Fruit fly (Drosophila melanogaster) whole organism, wandering third instar larva: Measurements from ENCODE around the gene CG18787.
A peak's percentile ranks its signal among the peaks of the same experiment; 100 is the strongest.

Experiments used
- Abd-B ChIP-seq: fragments of >200 bp; optimal IDR thresholded peaks from 2 replicates; lab custom pipeline; 2017; ENCODE audit warnings: missing biosample characterization, missing genetic modification characterization
- CG32264 ChIP-seq: fragments of 200-800 bp; sonication (Bioruptor generic); optimal IDR thresholded peaks from 2 replicates; lab custom pipeline; 2016; ENCODE audit warnings: missing biosample characterization, missing genetic modification characterization
- CG9705 ChIP-seq: fragments of 200-800 bp; sonication (Bioruptor generic); optimal IDR thresholded peaks from 2 replicates; lab custom pipeline; 2018; ENCODE audit warnings: missing biosample characterization, mild to moderate bottlenecking, missing genetic modification characterization
- CrebA ChIP-seq: fragments of 200-800 bp; sonication (Bioruptor generic); optimal IDR thresholded peaks from 2 replicates; lab custom pipeline; 2016; ENCODE audit warnings: missing biosample characterization, mild to moderate bottlenecking, missing genetic modification characterization, borderline replicate concordance
- Dfd ChIP-seq: fragments of >200 bp; optimal IDR thresholded peaks from 2 replicates; lab custom pipeline; 2017; ENCODE audit warnings: missing biosample characterization, missing genetic modification characterization
- Dif ChIP-seq: fragments of 200-275, 200-300 bp; sonication (Bioruptor generic); optimal IDR thresholded peaks from 2 replicates; lab custom pipeline; 2018; ENCODE audit warnings: missing biosample characterization, missing genetic modification characterization; ENCODE audit not compliant: partially characterized antibody
- GATAd ChIP-seq: sonication (Bioruptor generic); optimal IDR thresholded peaks from 2 replicates; lab custom pipeline; 2016; ENCODE audit warnings: missing biosample characterization, missing genetic modification characterization
- HLH106 ChIP-seq: fragments of 200-800 bp; optimal IDR thresholded peaks from 3 replicates; lab custom pipeline; 2019; ENCODE audit warnings: missing biosample characterization, mild to moderate bottlenecking, missing genetic modification characterization, moderate library complexity
- Hnf4 ChIP-seq: fragments of 200-800 bp; sonication (Bioruptor generic); optimal IDR thresholded peaks from 2 replicates; lab custom pipeline; 2016; ENCODE audit warnings: missing biosample characterization, mild to moderate bottlenecking, missing genetic modification characterization
- Hr78 ChIP-seq: fragments of >200 bp; optimal IDR thresholded peaks from 2 replicates; lab custom pipeline; 2017; ENCODE audit warnings: missing biosample characterization, missing genetic modification characterization
- Hr83 ChIP-seq: fragments of 200-300 bp; sonication (Bioruptor generic); optimal IDR thresholded peaks from 2 replicates; lab custom pipeline; 2016; ENCODE audit warnings: missing biosample characterization, mild to moderate bottlenecking, missing genetic modification characterization, moderate library complexity; ENCODE audit not compliant: poor library complexity, severe bottlenecking
- Jra ChIP-seq: sonication (Bioruptor generic); optimal IDR thresholded peaks from 2 replicates; lab custom pipeline; 2016; ENCODE audit warnings: missing biosample characterization, missing genetic modification characterization
- Mio ChIP-seq: sonication (Bioruptor generic); optimal IDR thresholded peaks from 2 replicates; lab custom pipeline; 2016; ENCODE audit warnings: missing biosample characterization, missing genetic modification characterization
- Myc ChIP-seq: fragments of >200 bp; optimal IDR thresholded peaks from 2 replicates; lab custom pipeline; 2017
- N ChIP-seq: fragments of >200 bp; optimal IDR thresholded peaks from 2 replicates; lab custom pipeline; 2018; ENCODE audit warnings: missing biosample characterization, missing external identifiers, missing genetic modification characterization
- OdsH ChIP-seq: fragments of 200-800 bp; sonication (Bioruptor generic); optimal IDR thresholded peaks from 2 replicates; lab custom pipeline; 2016; ENCODE audit warnings: missing biosample characterization, mild to moderate bottlenecking, missing genetic modification characterization
- Rel ChIP-seq, 2 experiments: fragments of 200-800 bp; sonication (Bioruptor generic) in 1 of 2; optimal IDR thresholded peaks; 2 replicates in 1 of 2; 3 replicates in 1 of 2; lab custom pipeline; 2016 to 2019; ENCODE audit warnings: mild to moderate bottlenecking in 2 of 2, missing biosample characterization in 2 of 2, missing genetic modification characterization in 2 of 2, moderate library complexity in 1 of 2
- Sp1 ChIP-seq: fragments of 200-800 bp; sonication (Bioruptor generic); optimal IDR thresholded peaks from 3 replicates; lab custom pipeline; 2019; ENCODE audit warnings: missing biosample characterization, mild to moderate bottlenecking, missing genetic modification characterization, moderate library complexity
- Vsx2 ChIP-seq: fragments of 200-300, 225-300 bp; sonication (Bioruptor generic); optimal IDR thresholded peaks from 2 replicates; lab custom pipeline; 2018; ENCODE audit warnings: missing biosample characterization, missing genetic modification characterization; ENCODE audit not compliant: partially characterized antibody
- br ChIP-seq: fragments of 200-800 bp; sonication (Bioruptor generic); optimal IDR thresholded peaks from 2 replicates; lab custom pipeline; 2016; ENCODE audit warnings: missing biosample characterization, missing genetic modification characterization
- brk ChIP-seq: fragments of 200-800 bp; sonication (Bioruptor generic); optimal IDR thresholded peaks from 2 replicates; lab custom pipeline; 2016; ENCODE audit warnings: missing biosample characterization, mild to moderate bottlenecking, missing genetic modification characterization
- dl ChIP-seq, 2 experiments: fragments of 175-275, 200-275 bp in 1 of 2; fragments of 200-275 bp in 1 of 2; sonication (Bioruptor generic); optimal IDR thresholded peaks; lab custom pipeline; 2018; ENCODE audit warnings: mild to moderate bottlenecking in 2 of 2, missing biosample characterization in 2 of 2, missing genetic modification characterization in 2 of 2, moderate library complexity in 2 of 2; ENCODE audit not compliant: partially characterized antibody in 2 of 2, insufficient read depth in 1 of 2
- dmrt93B ChIP-seq: fragments of 200-800 bp; sonication (Bioruptor generic); optimal IDR thresholded peaks from 2 replicates; lab custom pipeline; 2018; ENCODE audit warnings: missing biosample characterization, mild to moderate bottlenecking, missing genetic modification characterization
- dsf ChIP-seq: sonication (Bioruptor generic); optimal IDR thresholded peaks from 2 replicates; lab custom pipeline; 2016; ENCODE audit warnings: missing biosample characterization, missing genetic modification characterization, borderline replicate concordance
- ey ChIP-seq: fragments of 200-800 bp; sonication (Bioruptor generic); optimal IDR thresholded peaks from 2 replicates; lab custom pipeline; 2016; ENCODE audit warnings: missing biosample characterization, missing genetic modification characterization
- foxo ChIP-seq, 2 experiments: fragments of 200-800 bp; sonication (Bioruptor generic); optimal IDR thresholded peaks; 2 replicates in 1 of 2; 3 replicates in 1 of 2; lab custom pipeline; 2016 to 2017; ENCODE audit warnings: missing biosample characterization in 2 of 2, missing genetic modification characterization in 2 of 2
- fru ChIP-seq: fragments of 200-800 bp; sonication (Bioruptor generic); optimal IDR thresholded peaks from 3 replicates; lab custom pipeline; 2016; ENCODE audit warnings: missing biosample characterization, mild to moderate bottlenecking, missing genetic modification characterization
- h ChIP-seq: fragments of 200-800 bp; sonication (Bioruptor generic); optimal IDR thresholded peaks from 3 replicates; lab custom pipeline; 2016; ENCODE audit warnings: missing biosample characterization, mild to moderate bottlenecking, missing genetic modification characterization
- jim ChIP-seq: fragments of 175-275, 200-325 bp; sonication (Bioruptor generic); optimal IDR thresholded peaks from 2 replicates; lab custom pipeline; 2016; ENCODE audit warnings: missing biosample characterization, mild to moderate bottlenecking, missing genetic modification characterization
- lola ChIP-seq: fragments of >200 bp; optimal IDR thresholded peaks from 2 replicates; lab custom pipeline; 2017; ENCODE audit warnings: missing biosample characterization, missing genetic modification characterization
- pan ChIP-seq: fragments of >200 bp; optimal IDR thresholded peaks from 2 replicates; lab custom pipeline; 2017
- psq ChIP-seq: fragments of 200-800 bp; sonication (Bioruptor generic); optimal IDR thresholded peaks from 3 replicates; lab custom pipeline; 2017; ENCODE audit warnings: missing biosample characterization, mild to moderate bottlenecking, missing genetic modification characterization, moderate library complexity
- rgr ChIP-seq: fragments of 200-800 bp; sonication (Bioruptor generic); optimal IDR thresholded peaks from 3 replicates; lab custom pipeline; 2016; ENCODE audit warnings: missing biosample characterization, mild to moderate bottlenecking, missing genetic modification characterization
- sage ChIP-seq: fragments of 200-800 bp; sonication (Bioruptor generic); optimal IDR thresholded peaks from 2 replicates; lab custom pipeline; 2016; ENCODE audit warnings: missing biosample characterization, mild to moderate bottlenecking, missing genetic modification characterization
- sv ChIP-seq: fragments of 200-800 bp; sonication (Bioruptor generic); optimal IDR thresholded peaks from 3 replicates; lab custom pipeline; 2016; ENCODE audit warnings: missing biosample characterization, missing genetic modification characterization
- tai ChIP-seq: sonication (Bioruptor generic); optimal IDR thresholded peaks from 2 replicates; lab custom pipeline; 2016; ENCODE audit warnings: missing biosample characterization, missing genetic modification characterization
- usp ChIP-seq: fragments of >200 bp; optimal IDR thresholded peaks from 2 replicates; lab custom pipeline; 2017; ENCODE audit warnings: missing biosample characterization, missing genetic modification characterization
- woc ChIP-seq: sonication (Bioruptor generic); optimal IDR thresholded peaks from 2 replicates; lab custom pipeline; 2016; ENCODE audit warnings: missing biosample characterization, mild to moderate bottlenecking, missing genetic modification characterization

CG18787 gene

DNA sequence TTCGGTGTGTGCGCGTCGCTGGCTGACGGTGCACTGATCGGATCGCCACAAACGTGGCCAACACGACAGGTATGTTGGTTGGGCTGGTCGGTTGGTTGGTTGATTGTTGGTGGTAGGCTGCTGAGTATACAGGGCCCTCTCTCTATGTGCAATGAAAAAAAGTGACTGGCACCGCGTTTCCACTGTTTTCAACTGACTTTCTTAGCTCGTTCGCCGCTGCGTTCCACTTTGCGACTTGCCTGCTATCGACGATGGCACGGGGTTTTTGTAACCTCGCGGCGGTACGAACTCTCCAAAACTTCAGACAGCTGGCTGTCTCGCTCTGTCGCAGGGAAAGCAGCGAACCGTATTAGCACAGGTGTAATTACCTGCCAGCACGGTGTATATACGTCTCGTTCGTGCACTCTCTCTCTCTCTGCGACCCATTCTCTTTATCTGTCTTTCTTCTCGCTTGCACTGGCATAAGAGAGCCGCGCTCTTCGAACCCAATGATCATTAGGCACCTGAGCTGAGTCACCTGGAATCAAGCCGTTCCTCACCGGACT, 28.2 kb downstream of the CG18787 start:
- TF ChIP-seq fru (peak; percentile 51), Sp1 (GFP tag; lab: Kevin White, UChicago) (peak; percentile 46), HLH106 (tag; lab: Kevin White, UChicago) (peak; percentile 24), Rel (GFP tag; optimal IDR thresholded peaks at IDR 0.05; lab: Kevin White, UChicago) (no peak), Rel (tag; optimal IDR thresholded peaks at IDR 0.05; lab: Kevin White, UChicago) (peak; percentile 69), dmrt93B (GFP tag; lab: Kevin White, UChicago) (no peak), dsf (GFP tag; lab: Kevin White, UChicago) (no peak), CG32264 (GFP tag; lab: Kevin White, UChicago) (peak; percentile 24), foxo (GFP tag; optimal IDR thresholded peaks at IDR 0.05; lab: Kevin White, UChicago) (peak in 1 of 2 experiments; percentile 34), Abd-B (GFP tag; lab: Kevin White, UChicago) (no peak), woc (GFP tag; lab: Kevin White, UChicago) (no peak), sage (GFP tag; lab: Kevin White, UChicago) (no peak), Myc (lab: Kevin White, UChicago) (no peak), tai (GFP tag; lab: Kevin White, UChicago) (no peak), Hr83 (peak; percentile 83), pan (lab: Kevin White, UChicago) (no peak), ey (GFP tag; lab: Kevin White, UChicago) (no peak), CrebA (no peak), br (GFP tag; lab: Kevin White, UChicago) (peak; percentile 44), Jra (GFP tag; lab: Kevin White, UChicago) (peak; percentile 46), Dif (GFP tag; lab: Kevin White, UChicago) (peak; percentile 84), psq (GFP tag; lab: Kevin White, UChicago) (peak; percentile 7), GATAd (GFP tag; lab: Kevin White, UChicago) (no peak), lola (GFP tag; lab: Kevin White, UChicago) (no peak), OdsH (peak; percentile 20), Hr78 (GFP tag; lab: Kevin White, UChicago) (no peak), Mio (GFP tag; lab: Kevin White, UChicago) (no peak), Dfd (GFP tag; lab: Kevin White, UChicago) (no peak), sv (no peak), jim (GFP tag; lab: Kevin White, UChicago) (peak; percentile 59), N (GFP tag; lab: Kevin White, UChicago) (no peak), h (GFP tag; lab: Kevin White, UChicago) (peak; percentile 75), Vsx2 (GFP tag; lab: Kevin White, UChicago) (peak; percentile 81), CG9705 (GFP tag; lab: Kevin White, UChicago) (no peak), brk (GFP tag; lab: Kevin White, UChicago) (no peak), rgr (GFP tag; lab: Kevin White, UChicago) (peak; percentile 50), usp (GFP tag; lab: Kevin White, UChicago) (no peak), Hnf4 (GFP tag; lab: Kevin White, UChicago) (no peak), dl (GFP tag; optimal IDR thresholded peaks at IDR 0.05; lab: Kevin White, UChicago; ENCODE audit: insufficient read depth in 1 of 2, partially characterized antibody in 2 of 2) (peak; percentile 56 to 82)

DNA sequence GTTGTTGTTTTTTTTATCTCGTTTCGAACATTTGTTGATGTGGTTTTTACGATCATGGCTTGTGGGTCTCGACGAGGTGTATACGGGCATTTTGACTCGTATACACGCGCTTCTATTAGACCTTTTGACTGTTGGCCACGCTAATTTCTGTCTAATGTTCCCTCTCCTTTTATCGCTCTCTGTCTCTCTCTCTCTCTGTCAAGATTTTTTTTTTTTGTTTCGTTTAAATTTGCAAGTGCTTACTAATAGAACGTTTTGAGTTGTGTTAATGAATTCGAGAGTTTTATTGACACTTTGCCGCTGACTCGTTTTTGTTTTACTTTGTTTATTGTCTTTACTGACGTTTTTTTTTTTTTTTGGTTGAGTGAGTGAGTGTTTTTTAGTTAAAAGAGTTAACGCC, 28.8 kb downstream of the CG18787 start:
- TF ChIP-seq CrebA, result no peak
- no peak for TF ChIP-seq Hr78 (GFP tag; lab: Kevin White, UChicago)
- TF ChIP-seq pan (lab: Kevin White, UChicago), result no peak
- no peak for TF ChIP-seq dmrt93B (GFP tag; lab: Kevin White, UChicago)
- TF ChIP-seq h (GFP tag; lab: Kevin White, UChicago), result no peak
